Worm (Caenorhabditis elegans) whole organism, L4 larva: ENCODE measurements around the gene srt-59.
A peak's percentile ranks its signal among the peaks of the same experiment; 100 is the strongest.

Experiments
- F10B5.3 ChIP-seq: sonication (generic microtip); optimal IDR thresholded peaks from 2 replicates; lab custom pipeline; 2016; ENCODE audit warnings: mild to moderate bottlenecking, missing genetic modification characterization, missing compliant biosample characterization
- F26F4.8 ChIP-seq: fragments of 200-800 bp; sonication (Bioruptor generic); conservative IDR thresholded peaks from 2 replicates; pipeline ENCODE4 v1.3.6; 2022; ENCODE audit warnings: missing genetic modification characterization, missing compliant biosample characterization
- F37D6.2 ChIP-seq: sonication (generic microtip); optimal IDR thresholded peaks from 2 replicates; lab custom pipeline; 2016; ENCODE audit warnings: mild to moderate bottlenecking, missing genetic modification characterization, missing compliant biosample characterization
- F49E8.2 ChIP-seq: sonication (generic microtip); optimal IDR thresholded peaks from 2 replicates; lab custom pipeline; 2016; ENCODE audit warnings: missing compliant biosample characterization, mild to moderate bottlenecking, missing genetic modification characterization, borderline replicate concordance
- T20F7.1 ChIP-seq: fragments of 200-800 bp; sonication (Bioruptor generic); optimal IDR thresholded peaks from 2 replicates; lab custom pipeline; 2018; ENCODE audit warnings: mild to moderate bottlenecking, missing genetic modification characterization, missing compliant biosample characterization
- T26A8.4 ChIP-seq: fragments of 200-800 bp; sonication (Bioruptor generic); IDR thresholded peaks from 2 replicates; pipeline ENCODE4 v1.3.6; 2022; ENCODE audit warnings: missing genetic modification characterization, missing compliant biosample characterization
- Y105C5A.15 ChIP-seq: fragments of 200-800 bp; sonication (Bioruptor generic); IDR thresholded peaks from 2 replicates; pipeline ENCODE4 v1.3.6; 2022; ENCODE audit warnings: missing genetic modification characterization, missing compliant biosample characterization
- Y48G9A.11 ChIP-seq: fragments of 200-800 bp; sonication (Bioruptor generic); IDR thresholded peaks from 2 replicates; pipeline ENCODE4 v1.3.6; 2022; ENCODE audit warnings: missing genetic modification reagents, missing genetic modification characterization, missing compliant biosample characterization
- Y75B8A.6 ChIP-seq: fragments of 200-800 bp; sonication (Bioruptor generic); IDR thresholded peaks from 2 replicates; pipeline ENCODE4 v1.3.6; 2022; ENCODE audit warnings: missing genetic modification reagents, missing genetic modification characterization, missing compliant biosample characterization
- ZK546.5 ChIP-seq, 2 experiments: sonication (generic microtip); optimal IDR thresholded peaks; 2 replicates each; lab custom pipeline; 2017; ENCODE audit warnings: missing biosample characterization in 2 of 2, missing genetic modification characterization in 2 of 2
- aha-1 ChIP-seq: fragments of 150-350 bp; peaks from one replicate; lab custom pipeline; 2014; ENCODE audit warnings: missing biosample characterization, missing genetic modification characterization
- ceh-28 ChIP-seq: fragments of 150-350 bp; optimal IDR thresholded peaks from 2 replicates; lab custom pipeline; 2014; ENCODE audit warnings: missing biosample characterization, missing genetic modification reagents, missing genetic modification characterization
- ceh-32 ChIP-seq: sonication (generic microtip); optimal IDR thresholded peaks from 2 replicates; lab custom pipeline; 2016; ENCODE audit warnings: mild to moderate bottlenecking, missing genetic modification characterization, missing compliant biosample characterization; ENCODE audit not compliant: poor library complexity
- ceh-62 ChIP-seq: sonication (generic microtip); optimal IDR thresholded peaks from 2 replicates; lab custom pipeline; 2017; ENCODE audit warnings: missing biosample characterization, missing genetic modification characterization
- ctbp-1 ChIP-seq: fragments of 200-800 bp; sonication (Bioruptor generic); IDR thresholded peaks from 2 replicates; pipeline ENCODE4 v1.3.6; 2022; ENCODE audit warnings: missing genetic modification reagents, missing genetic modification characterization, missing compliant biosample characterization
- daf-16 ChIP-seq, 3 experiments: sonication (generic microtip); optimal IDR thresholded peaks; 2 replicates each; lab custom pipeline; 2016 to 2017; ENCODE audit warnings: missing genetic modification characterization in 3 of 3, missing genetic modification reagents in 3 of 3, mild to moderate bottlenecking in 2 of 3, missing compliant biosample characterization in 2 of 3, missing biosample characterization in 1 of 3, moderate library complexity in 1 of 3
- daf-8 ChIP-seq: fragments of 200-800 bp; sonication (Bioruptor generic); IDR thresholded peaks from 2 replicates; pipeline ENCODE4 v1.3.6; 2022; ENCODE audit warnings: missing genetic modification characterization, missing compliant biosample characterization
- dmd-6 ChIP-seq: fragments of 200-800 bp; sonication (Bioruptor generic); IDR thresholded peaks from 2 replicates; pipeline ENCODE4 v1.3.6; 2022; ENCODE audit warnings: missing genetic modification reagents, missing genetic modification characterization, missing compliant biosample characterization
- dmd-8 ChIP-seq: fragments of 200-800 bp; sonication (Bioruptor generic); IDR thresholded peaks from 2 replicates; pipeline ENCODE4 v1.3.6; 2022; ENCODE audit warnings: missing genetic modification characterization, missing compliant biosample characterization
- dmd-9 ChIP-seq: fragments of 200-800 bp; sonication (Bioruptor generic); IDR thresholded peaks from 2 replicates; pipeline ENCODE4 v1.3.6; 2022; ENCODE audit warnings: missing genetic modification reagents, missing genetic modification characterization, missing compliant biosample characterization
- duxl-1 ChIP-seq: sonication (generic microtip); optimal IDR thresholded peaks from 2 replicates; lab custom pipeline; 2016; ENCODE audit warnings: mild to moderate bottlenecking, missing genetic modification characterization, moderate library complexity, missing compliant biosample characterization; ENCODE audit not compliant: poor library complexity
- egl-27 ChIP-seq: sonication (generic microtip); optimal IDR thresholded peaks from 3 replicates; lab custom pipeline; 2017; ENCODE audit warnings: missing biosample characterization, missing genetic modification reagents, missing genetic modification characterization
- gei-8 ChIP-seq: fragments of 200-800 bp; sonication (Bioruptor generic); optimal IDR thresholded peaks from 2 replicates; lab custom pipeline; 2018; ENCODE audit warnings: mild to moderate bottlenecking, missing genetic modification characterization, missing compliant biosample characterization
- hif-1 ChIP-seq, 2 experiments: sonication (generic microtip); optimal IDR thresholded peaks; 2 replicates each; lab custom pipeline; 2016 to 2017; ENCODE audit warnings: missing compliant biosample characterization in 2 of 2, missing genetic modification characterization in 2 of 2, missing genetic modification reagents in 2 of 2, missing genotype in 2 of 2, mild to moderate bottlenecking in 1 of 2
- hmg-1.1 ChIP-seq: fragments of 200-800 bp; sonication (Bioruptor generic); IDR thresholded peaks from 2 replicates; pipeline ENCODE4 v1.3.6; 2022; ENCODE audit warnings: missing genetic modification reagents, missing genetic modification characterization, missing compliant biosample characterization
- jun-1 ChIP-seq: fragments of 150-350 bp; optimal IDR thresholded peaks from 2 replicates; lab custom pipeline; 2014; ENCODE audit warnings: missing biosample characterization, missing genetic modification reagents, missing genetic modification characterization
- lim-7 ChIP-seq: fragments of 200-800 bp; sonication (Bioruptor generic); IDR thresholded peaks from 2 replicates; pipeline ENCODE4 v1.3.6; 2022; ENCODE audit warnings: missing genetic modification characterization, missing compliant biosample characterization
- lin-1 ChIP-seq: fragments of 200-800 bp; sonication (Bioruptor generic); IDR thresholded peaks from 2 replicates; pipeline ENCODE4 v1.3.6; 2022; ENCODE audit warnings: missing genetic modification reagents, missing genetic modification characterization, missing compliant biosample characterization
- lin-29 ChIP-seq: fragments of 200-800 bp; sonication (Bioruptor generic); IDR thresholded peaks from 2 replicates; pipeline ENCODE4 v1.3.6; 2022; ENCODE audit warnings: missing genetic modification reagents, missing genetic modification characterization, missing compliant biosample characterization
- lin-39 ChIP-seq: fragments of 150-350 bp; optimal IDR thresholded peaks from 2 replicates; lab custom pipeline; 2014; ENCODE audit warnings: missing biosample characterization, missing genetic modification reagents, missing genetic modification characterization
- madf-5 ChIP-seq, 2 experiments: fragments of 200-800 bp; sonication (Bioruptor generic); IDR thresholded peaks; 2 replicates each; pipeline ENCODE4 v1.3.6; 2022; ENCODE audit warnings: missing compliant biosample characterization in 2 of 2, missing genetic modification characterization in 2 of 2
- madf-9 ChIP-seq: fragments of 200-800 bp; sonication (Bioruptor generic); conservative IDR thresholded peaks from 2 replicates; pipeline ENCODE4 v1.3.6; 2022; ENCODE audit warnings: missing genetic modification reagents, missing genetic modification characterization, missing compliant biosample characterization
- mdt-29 ChIP-seq: fragments of 200-800 bp; sonication (Bioruptor generic); IDR thresholded peaks from 2 replicates; pipeline ENCODE4 v1.3.6; 2022; ENCODE audit warnings: missing genetic modification reagents, missing genetic modification characterization, missing compliant biosample characterization
- mep-1 ChIP-seq: fragments of 150-350 bp; sonication (generic microtip); optimal IDR thresholded peaks from 3 replicates; lab custom pipeline; 2014; ENCODE audit warnings: missing biosample characterization, missing genetic modification characterization
- nhr-111 ChIP-seq: fragments of 200-800 bp; sonication (Bioruptor generic); optimal IDR thresholded peaks from 2 replicates; lab custom pipeline; 2018; ENCODE audit warnings: mild to moderate bottlenecking, missing genetic modification characterization, missing compliant biosample characterization
- nhr-237 ChIP-seq: sonication (generic microtip); optimal IDR thresholded peaks from 2 replicates; lab custom pipeline; 2017; ENCODE audit warnings: missing biosample characterization, missing genetic modification characterization
- nhr-25 ChIP-seq: sonication (generic microtip); optimal IDR thresholded peaks from 2 replicates; lab custom pipeline; 2017; ENCODE audit warnings: missing genetic modification characterization, mild to moderate bottlenecking, missing compliant biosample characterization, antibody characterized with exemption, moderate library complexity, borderline replicate concordance; ENCODE audit not compliant: insufficient read depth
- nhr-28 ChIP-seq: fragments of 150-350 bp; optimal IDR thresholded peaks from 2 replicates; lab custom pipeline; 2014; ENCODE audit warnings: missing biosample characterization, missing genetic modification characterization
- nhr-42 ChIP-seq: fragments of 200-800 bp; sonication (Bioruptor generic); IDR thresholded peaks from 2 replicates; pipeline ENCODE4 v1.3.6; 2022; ENCODE audit warnings: missing genetic modification characterization, missing compliant biosample characterization
- nhr-6 ChIP-seq: fragments of 150-350 bp; optimal IDR thresholded peaks from 2 replicates; lab custom pipeline; 2014; ENCODE audit warnings: missing biosample characterization, missing genetic modification characterization
- php-3 ChIP-seq: fragments of 200-800 bp; sonication (Bioruptor generic); IDR thresholded peaks from 2 replicates; pipeline ENCODE4 v1.3.6; 2022; ENCODE audit warnings: missing genetic modification reagents, missing genetic modification characterization, missing compliant biosample characterization
- set-16 ChIP-seq: fragments of 200-800 bp; sonication (Bioruptor generic); IDR thresholded peaks from 2 replicates; pipeline ENCODE4 v1.3.6; 2022; ENCODE audit warnings: missing genetic modification reagents, missing genetic modification characterization, missing compliant biosample characterization
- skn-1 ChIP-seq: fragments of 150-350 bp; optimal IDR thresholded peaks from 2 replicates; lab custom pipeline; 2014; ENCODE audit warnings: missing biosample characterization, missing genetic modification characterization
- spr-3 ChIP-seq: fragments of 200-800 bp; sonication (Bioruptor generic); optimal IDR thresholded peaks from 2 replicates; lab custom pipeline; 2018; ENCODE audit warnings: mild to moderate bottlenecking, missing genetic modification characterization, missing compliant biosample characterization
- unc-130 ChIP-seq: sonication (generic microtip); optimal IDR thresholded peaks from 2 replicates; lab custom pipeline; 2016; ENCODE audit warnings: missing genetic modification reagents, missing genetic modification characterization, missing compliant biosample characterization
- vab-7 ChIP-seq: fragments of 200-800 bp; sonication (Bioruptor generic); IDR thresholded peaks from 2 replicates; pipeline ENCODE4 v1.3.6; 2022; ENCODE audit warnings: missing genetic modification reagents, missing genetic modification characterization, missing compliant biosample characterization
- zfp-2 ChIP-seq: sonication (generic microtip); optimal IDR thresholded peaks from 2 replicates; lab custom pipeline; 2016; ENCODE audit warnings: mild to moderate bottlenecking, missing genetic modification characterization, missing compliant biosample characterization
- zip-11 ChIP-seq: fragments of 200-800 bp; sonication (Bioruptor generic); IDR thresholded peaks from 2 replicates; pipeline ENCODE4 v1.3.6; 2022; ENCODE audit warnings: missing genetic modification characterization, missing compliant biosample characterization
- zip-2 ChIP-seq: fragments of 150-350 bp; optimal IDR thresholded peaks from 2 replicates; lab custom pipeline; 2014; ENCODE audit warnings: missing biosample characterization, missing genetic modification characterization
- ztf-11 ChIP-seq: fragments of 150-350 bp; optimal IDR thresholded peaks from 2 replicates; lab custom pipeline; 2014; ENCODE audit warnings: missing biosample characterization, missing genetic modification characterization
- ztf-7 ChIP-seq: fragments of 150-350 bp; optimal IDR thresholded peaks from 2 replicates; lab custom pipeline; 2014; ENCODE audit warnings: missing biosample characterization, missing genetic modification characterization

srt-59 gene

DNA sequence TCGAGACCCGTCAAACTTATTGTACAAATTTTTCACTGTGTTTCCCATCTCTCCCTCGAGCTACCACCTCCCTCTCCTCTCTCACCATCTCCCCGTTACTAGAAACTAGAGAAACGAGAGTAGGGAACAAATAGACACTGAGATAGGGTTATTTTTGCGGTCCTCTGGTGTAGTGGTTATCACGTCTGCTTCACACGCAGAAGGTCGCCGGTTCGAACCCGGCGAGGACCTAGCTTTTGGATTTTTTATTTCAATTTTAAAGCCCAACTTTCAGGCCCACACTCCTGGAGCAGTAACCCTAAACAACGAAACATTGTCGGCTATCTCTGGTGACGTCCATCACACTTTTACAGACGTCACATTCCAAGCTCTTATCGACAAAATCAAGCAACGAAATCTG, 18.8 kb upstream of the srt-59 start (continued):
- TF ChIP-seq nhr-25 (tag; lab: Kevin White, UChicago): no peak
- TF ChIP-seq gei-8: peak; percentile 59
- TF ChIP-seq ztf-7 (tag; lab: Kevin White, UChicago): peak; percentile 24
- TF ChIP-seq nhr-6 (tag; lab: Kevin White, UChicago): peak; percentile 38
- TF ChIP-seq madf-9 (GFP tag; lab: Robert Waterston, UW): peak; percentile 67; the same call in 1 of the 2 replicates
- TF ChIP-seq ceh-62 (tag; lab: Kevin White, UChicago): no peak
- TF ChIP-seq lim-7 (GFP tag; lab: Robert Waterston, UW): peak; percentile 85
- TF ChIP-seq zfp-2 (tag; lab: Kevin White, UChicago): no peak
- TF ChIP-seq duxl-1 (tag; lab: Kevin White, UChicago): peak; percentile 46
- no peak for TF ChIP-seq T20F7.1 (GFP tag; lab: Kevin White, UChicago)
- peak; percentile 60; the same call in 1 of the 2 replicates for TF ChIP-seq lin-1 (GFP tag; lab: Robert Waterston, UW)
- peak; percentile 56 for TF ChIP-seq nhr-111
- peak; percentile 55 for TF ChIP-seq jun-1
- TF ChIP-seq Y75B8A.6 (GFP tag; lab: Robert Waterston, UW): no peak
- TF ChIP-seq lin-29 (GFP tag; lab: Robert Waterston, UW): no peak
- no peak for TF ChIP-seq ztf-11 (tag; lab: Kevin White, UChicago)
- peak; percentile 58; the same call in 1 of the 2 replicates for TF ChIP-seq php-3 (GFP tag; lab: Robert Waterston, UW)
- TF ChIP-seq nhr-237 (tag; lab: Kevin White, UChicago): no peak
- peak; percentile 91 for TF ChIP-seq hmg-1.1 (GFP tag; lab: Robert Waterston, UW)
- TF ChIP-seq F10B5.3 (tag; lab: Kevin White, UChicago): no peak
- no peak for TF ChIP-seq lin-39 (tag; lab: Kevin White, UChicago)
- no peak for TF ChIP-seq F49E8.2 (tag; lab: Kevin White, UChicago)
- TF ChIP-seq dmd-9 (GFP tag; lab: Robert Waterston, UW): peak; percentile 71
- peak; percentile 87 for TF ChIP-seq ctbp-1
- no peak for TF ChIP-seq ZK546.5 (tag; optimal IDR thresholded peaks at IDR 0.05; lab: Kevin White, UChicago)
- no peak for TF ChIP-seq set-16 (GFP tag; lab: Robert Waterston, UW)
- TF ChIP-seq nhr-28 (tag; lab: Kevin White, UChicago): no peak
- no peak for TF ChIP-seq ceh-32
- TF ChIP-seq T26A8.4 (GFP tag; lab: Robert Waterston, UW): peak; percentile 71; the same call in 1 of the 2 replicates
- TF ChIP-seq dmd-6: peak; percentile 61
- TF ChIP-seq F37D6.2 (tag; lab: Kevin White, UChicago): no peak
- TF ChIP-seq aha-1 (tag; lab: Kevin White, UChicago): peak; percentile 96
- TF ChIP-seq F26F4.8: peak; percentile 74
- peak; percentile 27 to 63 for TF ChIP-seq daf-16 (GFP tag; optimal IDR thresholded peaks at IDR 0.05; lab: Kevin White, UChicago)
- peak; percentile 38 for TF ChIP-seq daf-16 (tag; optimal IDR thresholded peaks at IDR 0.05; lab: Kevin White, UChicago)
- TF ChIP-seq ceh-28 (tag; lab: Kevin White, UChicago): no peak
- peak; percentile 56 for TF ChIP-seq Y48G9A.11 (GFP tag; lab: Robert Waterston, UW)
- peak; percentile 78; the same call in 1 of the 2 replicates for TF ChIP-seq nhr-42
- peak; percentile 20 to 75; a peak in 1 of 4 replicates for TF ChIP-seq madf-5 (GFP tag; IDR thresholded peaks at IDR 0.05; lab: Robert Waterston, UW)
- no peak for TF ChIP-seq zip-2 (tag; lab: Kevin White, UChicago)
- peak; percentile 90 for TF ChIP-seq dmd-8
- TF ChIP-seq egl-27 (tag; lab: Kevin White, UChicago): peak; percentile 8
- TF ChIP-seq mep-1 (tag; lab: Kevin White, UChicago): no peak
- TF ChIP-seq hif-1 (tag; optimal IDR thresholded peaks at IDR 0.05; lab: Kevin White, UChicago): peak in 1 of 2 experiments; percentile 43
- no peak for TF ChIP-seq skn-1
- TF ChIP-seq vab-7: peak; percentile 65; the same call in 1 of the 2 replicates
- TF ChIP-seq mdt-29 (GFP tag; lab: Robert Waterston, UW): no peak
- TF ChIP-seq zip-11: no peak
- TF ChIP-seq spr-3: peak; percentile 70
- TF ChIP-seq Y105C5A.15 (GFP tag; lab: Robert Waterston, UW): 0 out of 2 replicates have a peak, but pooled peaks have one; percentile 57
- TF ChIP-seq unc-130 (GFP tag; lab: Kevin White, UChicago): peak; percentile 16
- no peak for TF ChIP-seq daf-8 (GFP tag; lab: Robert Waterston, UW)
